Worm (Caenorhabditis elegans) whole organism, L4 larva: ENCODE results near the gene F54G2.1.

Source experiments
- F10B5.3 ChIP-seq: sonication (generic microtip); optimal IDR thresholded peaks from 2 replicates; lab custom pipeline; 2016; ENCODE audit warnings: mild to moderate bottlenecking, missing genetic modification characterization, missing compliant biosample characterization
- F37D6.2 ChIP-seq: sonication (generic microtip); optimal IDR thresholded peaks from 2 replicates; lab custom pipeline; 2016; ENCODE audit warnings: mild to moderate bottlenecking, missing genetic modification characterization, missing compliant biosample characterization
- F49E8.2 ChIP-seq: sonication (generic microtip); optimal IDR thresholded peaks from 2 replicates; lab custom pipeline; 2016; ENCODE audit warnings: missing compliant biosample characterization, mild to moderate bottlenecking, missing genetic modification characterization, borderline replicate concordance
- ZK337.2 ChIP-seq: fragments of 200-800 bp; sonication (Bioruptor generic); IDR thresholded peaks from 2 replicates; pipeline ENCODE4 v1.3.6; 2022; ENCODE audit warnings: missing genetic modification reagents, missing genetic modification characterization, missing compliant biosample characterization
- ZK546.5 ChIP-seq, 2 experiments: sonication (generic microtip); optimal IDR thresholded peaks; 2 replicates each; lab custom pipeline; 2017; ENCODE audit warnings: missing biosample characterization in 2 of 2, missing genetic modification characterization in 2 of 2
- aha-1 ChIP-seq: fragments of 150-350 bp; peaks from one replicate; lab custom pipeline; 2014; ENCODE audit warnings: missing biosample characterization, missing genetic modification characterization
- ceh-20 ChIP-seq: fragments of 200-800 bp; sonication (Bioruptor generic); IDR thresholded peaks from 2 replicates; pipeline ENCODE4 v1.3.6; 2022; ENCODE audit warnings: missing genetic modification reagents, missing genetic modification characterization, missing compliant biosample characterization
- ceh-32 ChIP-seq: sonication (generic microtip); optimal IDR thresholded peaks from 2 replicates; lab custom pipeline; 2016; ENCODE audit warnings: mild to moderate bottlenecking, missing genetic modification characterization, missing compliant biosample characterization; ENCODE audit not compliant: poor library complexity
- ctbp-1 ChIP-seq: fragments of 200-800 bp; sonication (Bioruptor generic); IDR thresholded peaks from 2 replicates; pipeline ENCODE4 v1.3.6; 2022; ENCODE audit warnings: missing genetic modification reagents, missing genetic modification characterization, missing compliant biosample characterization
- daf-16 ChIP-seq, 3 experiments: sonication (generic microtip); optimal IDR thresholded peaks; 2 replicates each; lab custom pipeline; 2016 to 2017; ENCODE audit warnings: missing genetic modification characterization in 3 of 3, missing genetic modification reagents in 3 of 3, mild to moderate bottlenecking in 2 of 3, missing compliant biosample characterization in 2 of 3, missing biosample characterization in 1 of 3, moderate library complexity in 1 of 3
- daf-8 ChIP-seq: fragments of 200-800 bp; sonication (Bioruptor generic); IDR thresholded peaks from 2 replicates; pipeline ENCODE4 v1.3.6; 2022; ENCODE audit warnings: missing genetic modification characterization, missing compliant biosample characterization
- dmd-6 ChIP-seq: fragments of 200-800 bp; sonication (Bioruptor generic); IDR thresholded peaks from 2 replicates; pipeline ENCODE4 v1.3.6; 2022; ENCODE audit warnings: missing genetic modification reagents, missing genetic modification characterization, missing compliant biosample characterization
- dpl-1 ChIP-seq: fragments of 150-350 bp; optimal IDR thresholded peaks from 2 replicates; lab custom pipeline; 2014; ENCODE audit warnings: missing biosample characterization, missing genetic modification reagents, missing genetic modification characterization
- egl-43 ChIP-seq: fragments of 200-800 bp; sonication (Bioruptor generic); IDR thresholded peaks from 2 replicates; pipeline ENCODE4 v1.3.6; 2022; ENCODE audit warnings: missing genetic modification reagents, missing genetic modification characterization, missing compliant biosample characterization
- fkh-10 ChIP-seq: fragments of 150-350 bp; optimal IDR thresholded peaks from 2 replicates; lab custom pipeline; 2014; ENCODE audit warnings: missing biosample characterization, missing genetic modification reagents, missing genetic modification characterization
- gei-8 ChIP-seq: fragments of 200-800 bp; sonication (Bioruptor generic); optimal IDR thresholded peaks from 2 replicates; lab custom pipeline; 2018; ENCODE audit warnings: mild to moderate bottlenecking, missing genetic modification characterization, missing compliant biosample characterization
- hif-1 ChIP-seq, 2 experiments: sonication (generic microtip); optimal IDR thresholded peaks; 2 replicates each; lab custom pipeline; 2016 to 2017; ENCODE audit warnings: missing compliant biosample characterization in 2 of 2, missing genetic modification characterization in 2 of 2, missing genetic modification reagents in 2 of 2, missing genotype in 2 of 2, mild to moderate bottlenecking in 1 of 2
- hlh-11 ChIP-seq: fragments of 200-800 bp; sonication (Bioruptor generic); optimal IDR thresholded peaks from 2 replicates; lab custom pipeline; 2018; ENCODE audit warnings: mild to moderate bottlenecking, missing genetic modification characterization, missing compliant biosample characterization
- hlh-30 ChIP-seq: sonication (generic microtip); optimal IDR thresholded peaks from 2 replicates; lab custom pipeline; 2017; ENCODE audit warnings: antibody characterized with exemption, mild to moderate bottlenecking, missing genetic modification characterization, missing compliant biosample characterization; ENCODE audit not compliant: insufficient read depth
- hmg-1.1 ChIP-seq: fragments of 200-800 bp; sonication (Bioruptor generic); IDR thresholded peaks from 2 replicates; pipeline ENCODE4 v1.3.6; 2022; ENCODE audit warnings: missing genetic modification reagents, missing genetic modification characterization, missing compliant biosample characterization
- lin-1 ChIP-seq: fragments of 200-800 bp; sonication (Bioruptor generic); IDR thresholded peaks from 2 replicates; pipeline ENCODE4 v1.3.6; 2022; ENCODE audit warnings: missing genetic modification reagents, missing genetic modification characterization, missing compliant biosample characterization
- lin-13 ChIP-seq: fragments of 150-350 bp; optimal IDR thresholded peaks from 2 replicates; lab custom pipeline; 2014; ENCODE audit warnings: missing biosample characterization, missing genetic modification reagents, missing genetic modification characterization
- lin-29 ChIP-seq: fragments of 200-800 bp; sonication (Bioruptor generic); IDR thresholded peaks from 2 replicates; pipeline ENCODE4 v1.3.6; 2022; ENCODE audit warnings: missing genetic modification reagents, missing genetic modification characterization, missing compliant biosample characterization
- lin-38 ChIP-seq: fragments of 200-800 bp; sonication (Bioruptor generic); IDR thresholded peaks from 2 replicates; pipeline ENCODE4 v1.3.6; 2022; ENCODE audit warnings: missing genetic modification reagents, missing genetic modification characterization, missing compliant biosample characterization
- lsy-2 ChIP-seq, 2 experiments: fragments of 150-350 bp in 1 of 2; sonication (generic microtip) in 1 of 2; optimal IDR thresholded peaks; 2 replicates each; lab custom pipeline; 2014 to 2017; ENCODE audit warnings: missing biosample characterization in 2 of 2, missing genetic modification characterization in 2 of 2
- mdl-1 ChIP-seq, 2 experiments: fragments of 150-350 bp in 1 of 2; sonication (generic microtip) in 1 of 2; optimal IDR thresholded peaks; 2 replicates each; lab custom pipeline; 2014 to 2017; ENCODE audit warnings: missing biosample characterization in 2 of 2, missing genetic modification characterization in 2 of 2
- mdt-29 ChIP-seq: fragments of 200-800 bp; sonication (Bioruptor generic); IDR thresholded peaks from 2 replicates; pipeline ENCODE4 v1.3.6; 2022; ENCODE audit warnings: missing genetic modification reagents, missing genetic modification characterization, missing compliant biosample characterization
- mep-1 ChIP-seq: fragments of 150-350 bp; sonication (generic microtip); optimal IDR thresholded peaks from 3 replicates; lab custom pipeline; 2014; ENCODE audit warnings: missing biosample characterization, missing genetic modification characterization
- mes-2 ChIP-seq: sonication (generic microtip); optimal IDR thresholded peaks from 2 replicates; lab custom pipeline; 2016; ENCODE audit warnings: missing genotype, mild to moderate bottlenecking, missing genetic modification characterization, missing compliant biosample characterization; ENCODE audit not compliant: poor library complexity, severe bottlenecking
- mxl-3 ChIP-seq: fragments of 200-800 bp; sonication (Bioruptor generic); optimal IDR thresholded peaks from 2 replicates; lab custom pipeline; 2018; ENCODE audit warnings: mild to moderate bottlenecking, missing genetic modification characterization, missing compliant biosample characterization
- nhr-10 ChIP-seq: fragments of 150-350 bp; optimal IDR thresholded peaks from 2 replicates; lab custom pipeline; 2014; ENCODE audit warnings: missing biosample characterization, missing genetic modification characterization
- nhr-102 ChIP-seq: sonication (generic microtip); optimal IDR thresholded peaks from 2 replicates; lab custom pipeline; 2016; ENCODE audit warnings: mild to moderate bottlenecking, missing genetic modification characterization, moderate library complexity, missing compliant biosample characterization
- nhr-11 ChIP-seq: fragments of 150-350 bp; optimal IDR thresholded peaks from 2 replicates; lab custom pipeline; 2014; ENCODE audit warnings: missing biosample characterization, missing genetic modification characterization
- nhr-111 ChIP-seq: fragments of 200-800 bp; sonication (Bioruptor generic); optimal IDR thresholded peaks from 2 replicates; lab custom pipeline; 2018; ENCODE audit warnings: mild to moderate bottlenecking, missing genetic modification characterization, missing compliant biosample characterization
- nhr-25 ChIP-seq: sonication (generic microtip); optimal IDR thresholded peaks from 2 replicates; lab custom pipeline; 2017; ENCODE audit warnings: missing genetic modification characterization, mild to moderate bottlenecking, missing compliant biosample characterization, antibody characterized with exemption, moderate library complexity, borderline replicate concordance; ENCODE audit not compliant: insufficient read depth
- nhr-28 ChIP-seq: fragments of 150-350 bp; optimal IDR thresholded peaks from 2 replicates; lab custom pipeline; 2014; ENCODE audit warnings: missing biosample characterization, missing genetic modification characterization
- nhr-42 ChIP-seq: fragments of 200-800 bp; sonication (Bioruptor generic); IDR thresholded peaks from 2 replicates; pipeline ENCODE4 v1.3.6; 2022; ENCODE audit warnings: missing genetic modification characterization, missing compliant biosample characterization
- nhr-6 ChIP-seq: fragments of 150-350 bp; optimal IDR thresholded peaks from 2 replicates; lab custom pipeline; 2014; ENCODE audit warnings: missing biosample characterization, missing genetic modification characterization
- nhr-76 ChIP-seq: fragments of 150-350 bp; optimal IDR thresholded peaks from 2 replicates; lab custom pipeline; 2014; ENCODE audit warnings: missing biosample characterization, missing genetic modification characterization
- nhr-77 ChIP-seq: fragments of 150-350 bp; optimal IDR thresholded peaks from 2 replicates; lab custom pipeline; 2014; ENCODE audit warnings: missing biosample characterization, missing genetic modification characterization
- pha-4 ChIP-seq, 2 experiments: fragments of 150-350 bp in 1 of 2; fragments of 200-800 bp in 1 of 2; sonication (Bioruptor generic) in 1 of 2; IDR thresholded peaks in 1 of 2; optimal IDR thresholded peaks in 1 of 2; 2 replicates each; pipeline versions ENCODE4 v1.3.6 to Lab custom; 2014 to 2022; ENCODE audit warnings: missing genetic modification characterization in 2 of 2, missing genetic modification reagents in 2 of 2, missing biosample characterization in 1 of 2, missing compliant biosample characterization in 1 of 2
- pqm-1 ChIP-seq: sonication (generic microtip); optimal IDR thresholded peaks from 2 replicates; lab custom pipeline; 2017; ENCODE audit warnings: missing biosample characterization, missing genetic modification characterization
- rbr-2 ChIP-seq: sonication (generic microtip); optimal IDR thresholded peaks from 2 replicates; lab custom pipeline; 2016; ENCODE audit warnings: missing genotype, missing genetic modification characterization, missing compliant biosample characterization
- set-16 ChIP-seq: fragments of 200-800 bp; sonication (Bioruptor generic); IDR thresholded peaks from 2 replicates; pipeline ENCODE4 v1.3.6; 2022; ENCODE audit warnings: missing genetic modification reagents, missing genetic modification characterization, missing compliant biosample characterization
- snpc-1.2 ChIP-seq: fragments of 200-800 bp; sonication (Bioruptor generic); IDR thresholded peaks from 2 replicates; pipeline ENCODE4 v1.3.6; 2022; ENCODE audit warnings: missing genetic modification reagents, missing genetic modification characterization, missing compliant biosample characterization
- unc-62 ChIP-seq, 3 experiments: fragments of 150-350 bp in 1 of 3; sonication (generic microtip); optimal IDR thresholded peaks in 2 of 3; peaks in 1 of 3; 1 replicate in 1 of 3; 2 replicates in 2 of 3; lab custom pipeline; 2014 to 2017; ENCODE audit warnings: missing biosample characterization in 3 of 3, missing genetic modification characterization in 3 of 3, missing genetic modification reagents in 3 of 3, missing genotype in 1 of 3
- vab-7 ChIP-seq: fragments of 200-800 bp; sonication (Bioruptor generic); IDR thresholded peaks from 2 replicates; pipeline ENCODE4 v1.3.6; 2022; ENCODE audit warnings: missing genetic modification reagents, missing genetic modification characterization, missing compliant biosample characterization
- zfp-2 ChIP-seq: sonication (generic microtip); optimal IDR thresholded peaks from 2 replicates; lab custom pipeline; 2016; ENCODE audit warnings: mild to moderate bottlenecking, missing genetic modification characterization, missing compliant biosample characterization

The F54G2.1 gene

ce11 chrX:2598833-2599279 is 65.3 kb downstream of the F54G2.1 start:
- TF ChIP-seq daf-8 (GFP tag; lab: Robert Waterston, UW), result no peak
- TF ChIP-seq lin-29 (GFP tag; lab: Robert Waterston, UW), result no peak
- no peak for TF ChIP-seq nhr-25 (tag; lab: Kevin White, UChicago)
- TF ChIP-seq ZK337.2, result no peak
- no peak for TF ChIP-seq nhr-76 (tag; lab: Kevin White, UChicago)
- no peak for TF ChIP-seq nhr-6 (tag; lab: Kevin White, UChicago)
- TF ChIP-seq nhr-77 (tag; lab: Kevin White, UChicago), result peak; percentile 7
- TF ChIP-seq zfp-2, result peak; percentile 13
- no peak for TF ChIP-seq mdl-1 (tag; optimal IDR thresholded peaks at IDR 0.05; lab: Kevin White, UChicago)
- peak; percentile 81 for TF ChIP-seq mep-1
- TF ChIP-seq nhr-10 (tag; lab: Kevin White, UChicago), result no peak
- TF ChIP-seq egl-43 (GFP tag; lab: Robert Waterston, UW), result peak; percentile 67; the same call in 1 of the 2 replicates
- no peak for TF ChIP-seq F49E8.2 (tag; lab: Kevin White, UChicago)
- TF ChIP-seq ZK546.5 (tag; optimal IDR thresholded peaks at IDR 0.05; lab: Kevin White, UChicago), result no peak
- 0 out of 2 replicates have a peak, but pooled peaks have one; percentile 1 for TF ChIP-seq mdt-29 (GFP tag; lab: Robert Waterston, UW)
- TF ChIP-seq hlh-11 (tag; lab: Kevin White, UChicago), result peak; percentile 69
- no peak for TF ChIP-seq nhr-102 (tag; lab: Kevin White, UChicago)
- peak; percentile 38 for TF ChIP-seq fkh-10 (GFP tag; lab: Kevin White, UChicago)
- TF ChIP-seq ceh-20 (GFP tag; lab: Robert Waterston, UW), result peak; percentile 69
- TF ChIP-seq nhr-11, result peak; percentile 58
- TF ChIP-seq pqm-1 (tag; lab: Kevin White, UChicago), result no peak
- peak in 1 of 2 experiments; percentile 62 for TF ChIP-seq unc-62 (GFP tag; optimal IDR thresholded peaks at IDR 0.05 in 1 of 2; lab: Kevin White, UChicago)
- TF ChIP-seq unc-62 (tag; optimal IDR thresholded peaks at IDR 0.05; lab: Kevin White, UChicago), result no peak
- peak; percentile 91 for TF ChIP-seq ctbp-1 (GFP tag; lab: Robert Waterston, UW)
- peak; percentile 0 for TF ChIP-seq hlh-30
- TF ChIP-seq set-16 (GFP tag; lab: Robert Waterston, UW), result peak; percentile 77
- TF ChIP-seq hmg-1.1 (GFP tag; lab: Robert Waterston, UW), result peak; percentile 85
- TF ChIP-seq daf-16 (GFP tag; optimal IDR thresholded peaks at IDR 0.05; lab: Kevin White, UChicago), result peak in 1 of 2 experiments; percentile 33
- no peak for TF ChIP-seq daf-16 (tag; optimal IDR thresholded peaks at IDR 0.05; lab: Kevin White, UChicago)
- 0 out of 2 replicates have a peak, but pooled peaks have one; percentile 24 for TF ChIP-seq lin-38 (GFP tag; lab: Robert Waterston, UW)
- TF ChIP-seq pha-4 (GFP tag; IDR thresholded peaks at IDR 0.05; lab: Robert Waterston, UW), result no peak
- TF ChIP-seq pha-4 (tag; optimal IDR thresholded peaks at IDR 0.05; lab: Kevin White, UChicago), result no peak
- peak; percentile 50 to 98 for TF ChIP-seq hif-1 (tag; optimal IDR thresholded peaks at IDR 0.05; lab: Kevin White, UChicago)
- TF ChIP-seq lin-13 (GFP tag; lab: Kevin White, UChicago), result no peak
- TF ChIP-seq ceh-32 (tag; lab: Kevin White, UChicago), result peak; percentile 71
- peak; percentile 40; the same call in 1 of the 2 replicates for TF ChIP-seq nhr-42 (GFP tag; lab: Robert Waterston, UW)
- peak; percentile 61 to 81 for TF ChIP-seq lsy-2 (tag; optimal IDR thresholded peaks at IDR 0.05; lab: Kevin White, UChicago)
- TF ChIP-seq rbr-2 (tag; lab: Kevin White, UChicago), result peak; percentile 85
- no peak for TF ChIP-seq mes-2
- 0 out of 2 replicates have a peak, but pooled peaks have one; percentile 6 for TF ChIP-seq lin-1 (GFP tag; lab: Robert Waterston, UW)
- peak; percentile 24 for TF ChIP-seq dpl-1 (GFP tag; lab: Kevin White, UChicago)
- TF ChIP-seq nhr-111 (GFP tag; lab: Kevin White, UChicago), result no peak
- no peak for TF ChIP-seq snpc-1.2 (GFP tag; lab: Robert Waterston, UW)
- peak; percentile 99 for TF ChIP-seq aha-1 (tag; lab: Kevin White, UChicago)
- no peak for TF ChIP-seq gei-8 (GFP tag; lab: Kevin White, UChicago)
- TF ChIP-seq F37D6.2 (tag; lab: Kevin White, UChicago), result peak; percentile 71
- no peak for TF ChIP-seq F10B5.3 (tag; lab: Kevin White, UChicago)
- 0 out of 2 replicates have a peak, but pooled peaks have one; percentile 36 for TF ChIP-seq vab-7 (GFP tag; lab: Robert Waterston, UW)
- TF ChIP-seq dmd-6 (GFP tag; lab: Robert Waterston, UW), result peak; percentile 32; the same call in 1 of the 2 replicates
- peak; percentile 35 for TF ChIP-seq nhr-28 (tag; lab: Kevin White, UChicago)
- peak; percentile 43 for TF ChIP-seq mxl-3
